Fruit fly (Drosophila melanogaster) whole organism, embryonic: ENCODE measurements around the gene Hacd1.

Experiments used
- ATbp ChIP-seq: fragments of 200-800 bp; sonication (Bioruptor generic); optimal IDR thresholded peaks from 2 replicates; lab custom pipeline; 2017; ENCODE audit warnings: missing biosample characterization, mild to moderate bottlenecking, missing genetic modification characterization, missing genetic modification reagents
- Aef1 ChIP-seq: fragments of 200-800 bp; sonication (Bioruptor generic); IDR thresholded peaks from 3 replicates; pipeline ENCODE4 v1.3.6; 2022; ENCODE audit warnings: missing biosample characterization, missing genetic modification characterization
- CG10267 ChIP-seq: fragments of 200-800 bp; sonication (Bioruptor generic); optimal IDR thresholded peaks from 2 replicates; lab custom pipeline; 2018; ENCODE audit warnings: missing biosample characterization, mild to moderate bottlenecking, missing genetic modification characterization, moderate library complexity
- CG10274 ChIP-seq: fragments of 200-800 bp; sonication (Bioruptor generic); optimal IDR thresholded peaks from 3 replicates; lab custom pipeline; 2017; ENCODE audit warnings: missing biosample characterization, mild to moderate bottlenecking, missing genetic modification characterization
- CG10366 ChIP-seq: fragments of 200-800 bp; sonication (Bioruptor generic); IDR thresholded peaks from 2 replicates; pipeline ENCODE4 v1.3.6; 2022; ENCODE audit warnings: missing biosample characterization, missing genetic modification characterization
- CG10565 ChIP-seq: fragments of 200-800 bp; sonication (Bioruptor generic); optimal IDR thresholded peaks from 3 replicates; lab custom pipeline; 2016; ENCODE audit warnings: missing biosample characterization, mild to moderate bottlenecking, missing genetic modification characterization
- CG10959 ChIP-seq: fragments of 200-800 bp; sonication (Bioruptor generic); IDR thresholded peaks from 2 replicates; pipeline ENCODE4 v1.3.6; 2022; ENCODE audit warnings: missing biosample characterization, missing genetic modification characterization
- CG11085 ChIP-seq: fragments of 200-800 bp; sonication (Bioruptor generic); IDR thresholded peaks from 2 replicates; pipeline ENCODE4 v1.3.6; 2022; ENCODE audit warnings: missing biosample characterization, missing genetic modification characterization
- CG13624 ChIP-seq: fragments of 200-800 bp; sonication (Bioruptor generic); optimal IDR thresholded peaks from 2 replicates; lab custom pipeline; 2016; ENCODE audit warnings: missing biosample characterization, missing genetic modification characterization
- CG14014 ChIP-seq: fragments of 200-800 bp; sonication (Bioruptor generic); IDR thresholded peaks from 2 replicates; pipeline ENCODE4 v1.3.6; 2022; ENCODE audit warnings: missing biosample characterization, missing genetic modification characterization
- CG15696 ChIP-seq: fragments of 200-800 bp; sonication (Bioruptor generic); optimal IDR thresholded peaks from 2 replicates; lab custom pipeline; 2019; ENCODE audit warnings: missing biosample characterization, mild to moderate bottlenecking, missing genetic modification characterization, moderate library complexity
- CG17359 ChIP-seq: fragments of 200-800 bp; sonication (Bioruptor generic); optimal IDR thresholded peaks from 3 replicates; lab custom pipeline; 2018; ENCODE audit warnings: missing biosample characterization, mild to moderate bottlenecking, missing genetic modification characterization, moderate library complexity
- CG18262 ChIP-seq: fragments of 200-800 bp; optimal IDR thresholded peaks from 3 replicates; lab custom pipeline; 2019; ENCODE audit warnings: missing biosample characterization, mild to moderate bottlenecking, missing genetic modification characterization, moderate library complexity
- CG18476 ChIP-seq: fragments of 200-800 bp; sonication (Bioruptor generic); optimal IDR thresholded peaks from 2 replicates; lab custom pipeline; 2016; ENCODE audit warnings: missing biosample characterization, mild to moderate bottlenecking, missing genetic modification characterization
- CG33213 ChIP-seq: fragments of 200-800 bp; sonication (Bioruptor generic); optimal IDR thresholded peaks from 3 replicates; lab custom pipeline; 2016; ENCODE audit warnings: missing biosample characterization, missing genetic modification characterization
- CG6175 ChIP-seq: fragments of 200-800 bp; sonication (Bioruptor generic); IDR thresholded peaks from 3 replicates; pipeline ENCODE4 v1.3.6; 2022; ENCODE audit warnings: missing biosample characterization, missing genetic modification characterization
- CG7556 ChIP-seq: fragments of 200-800 bp; sonication (Bioruptor generic); optimal IDR thresholded peaks from 2 replicates; lab custom pipeline; 2017; ENCODE audit warnings: missing biosample characterization, mild to moderate bottlenecking, missing genetic modification characterization
- CG7839 ChIP-seq: fragments of 200-800 bp; sonication (Bioruptor generic); optimal IDR thresholded peaks from 3 replicates; lab custom pipeline; 2018; ENCODE audit warnings: missing biosample characterization, mild to moderate bottlenecking, missing genetic modification characterization, moderate library complexity
- CG9609 ChIP-seq: fragments of 200-800 bp; sonication (Bioruptor generic); optimal IDR thresholded peaks from 3 replicates; lab custom pipeline; 2016; ENCODE audit warnings: missing biosample characterization, missing genetic modification characterization
- Ets65A ChIP-seq: fragments of 200-800 bp; sonication (Bioruptor generic); peaks from one replicate; lab custom pipeline; 2016; ENCODE audit warnings: missing biosample characterization, missing genetic modification characterization
- Gug ChIP-seq: fragments of 200-800 bp; sonication (Bioruptor generic); IDR thresholded peaks from 4 replicates; pipeline ENCODE4 v1.3.6; 2022; ENCODE audit warnings: missing biosample characterization, missing genetic modification characterization
- HLH3B ChIP-seq: fragments of 200-800 bp; sonication (Bioruptor generic); IDR thresholded peaks from 2 replicates; pipeline ENCODE4 v1.3.6; 2022; ENCODE audit warnings: missing biosample characterization, missing genetic modification characterization
- Med ChIP-seq: fragments of 200-800 bp; sonication (Bioruptor generic); peaks from one replicate; lab custom pipeline; 2016; ENCODE audit warnings: missing biosample characterization, missing genetic modification characterization, mild to moderate bottlenecking, inconsistent platforms, moderate library complexity
- NFAT ChIP-seq: fragments of 200-800 bp; sonication (Bioruptor generic); IDR thresholded peaks from 2 replicates; pipeline ENCODE4 v1.3.6; 2022; ENCODE audit warnings: missing biosample characterization, missing genetic modification characterization
- Scr ChIP-seq: fragments of 200-800 bp; sonication (Bioruptor generic); IDR thresholded peaks from 2 replicates; pipeline ENCODE4 v1.3.6; 2022; ENCODE audit warnings: missing biosample characterization, missing genetic modification characterization; ENCODE audit not compliant: partially characterized antibody
- Six4 ChIP-seq: fragments of 200-800 bp; sonication (Bioruptor generic); optimal IDR thresholded peaks from 2 replicates; lab custom pipeline; 2016; ENCODE audit warnings: missing biosample characterization, missing genetic modification characterization
- Trl ChIP-seq, 3 experiments: fragments of >200 bp in 2 of 3; fragments of 200-800 bp in 1 of 3; sonication (Bioruptor generic) in 1 of 3; optimal IDR thresholded peaks; 2 replicates in 1 of 3; 3 replicates in 2 of 3; lab custom pipeline; 2016 to 2017; ENCODE audit warnings: missing biosample characterization in 1 of 3, missing genetic modification characterization in 1 of 3
- Xrp1 ChIP-seq: fragments of 200-800 bp; sonication (Bioruptor generic); IDR thresholded peaks from 2 replicates; pipeline ENCODE4 v1.3.6; 2022; ENCODE audit warnings: missing biosample characterization, missing genetic modification characterization
- abd-A ChIP-seq: fragments of 200-800 bp; sonication (Bioruptor generic); optimal IDR thresholded peaks from 3 replicates; lab custom pipeline; 2019; ENCODE audit warnings: missing biosample characterization, mild to moderate bottlenecking, missing genetic modification characterization, moderate library complexity
- bab2 ChIP-seq: fragments of 200-800 bp; sonication (Bioruptor generic); optimal IDR thresholded peaks from 2 replicates; lab custom pipeline; 2016; ENCODE audit warnings: missing biosample characterization, missing genetic modification characterization
- caup ChIP-seq: fragments of 200-800 bp; sonication (Bioruptor generic); optimal IDR thresholded peaks from 3 replicates; lab custom pipeline; 2017; ENCODE audit warnings: missing biosample characterization, mild to moderate bottlenecking, missing genetic modification characterization, moderate library complexity; ENCODE audit not compliant: severe bottlenecking
- crol ChIP-seq: fragments of 200-800 bp; sonication (Bioruptor generic); IDR thresholded peaks from 2 replicates; pipeline ENCODE4 v1.3.6; 2022; ENCODE audit warnings: missing biosample characterization, missing genetic modification characterization
- dati ChIP-seq: fragments of 200-800 bp; sonication (Bioruptor generic); IDR thresholded peaks from 2 replicates; pipeline ENCODE4 v1.3.6; 2022; ENCODE audit warnings: missing biosample characterization, missing genetic modification characterization
- esg ChIP-seq: fragments of 200-800 bp; sonication (Bioruptor generic); conservative IDR thresholded peaks from 2 replicates; pipeline ENCODE4 v1.3.6; 2022; ENCODE audit warnings: missing biosample characterization, missing genetic modification characterization
- gem ChIP-seq: fragments of 200-800 bp; sonication (Bioruptor generic); optimal IDR thresholded peaks from 2 replicates; lab custom pipeline; 2019; ENCODE audit warnings: missing biosample characterization, mild to moderate bottlenecking, missing genetic modification characterization, moderate library complexity
- gfzf ChIP-seq: fragments of 200-800 bp; sonication (Bioruptor generic); optimal IDR thresholded peaks from 2 replicates; lab custom pipeline; 2016; ENCODE audit warnings: missing biosample characterization, mild to moderate bottlenecking, missing genetic modification characterization, moderate library complexity
- h ChIP-seq: fragments of >200 bp; optimal IDR thresholded peaks from 2 replicates; lab custom pipeline; 2017
- hth ChIP-seq: fragments of >200 bp; optimal IDR thresholded peaks from 2 replicates; lab custom pipeline; 2017; ENCODE audit warnings: inconsistent platforms
- ind ChIP-seq: fragments of 200-800 bp; sonication (Bioruptor generic); optimal IDR thresholded peaks from 3 replicates; lab custom pipeline; 2016; ENCODE audit warnings: missing biosample characterization, missing genetic modification characterization
- jing ChIP-seq: fragments of 200-800 bp; sonication (Bioruptor generic); optimal IDR thresholded peaks from 2 replicates; lab custom pipeline; 2018; ENCODE audit warnings: missing biosample characterization, mild to moderate bottlenecking, missing genetic modification characterization
- kah ChIP-seq: fragments of 200-800 bp; sonication (Bioruptor generic); optimal IDR thresholded peaks from 2 replicates; lab custom pipeline; 2018; ENCODE audit warnings: missing biosample characterization, mild to moderate bottlenecking, missing genetic modification characterization
- ken ChIP-seq: fragments of 200-800 bp; sonication (Bioruptor generic); IDR thresholded peaks from 3 replicates; pipeline ENCODE4 v1.3.6; 2022; ENCODE audit warnings: missing biosample characterization, missing genetic modification characterization
- lov ChIP-seq, 2 experiments: fragments of 200-800 bp in 1 of 2; fragments of >200 bp in 1 of 2; sonication (Bioruptor generic) in 1 of 2; IDR thresholded peaks in 1 of 2; optimal IDR thresholded peaks in 1 of 2; 2 replicates in 1 of 2; 3 replicates in 1 of 2; pipeline versions ENCODE4 v1.3.6 to Lab custom; 2017 to 2022; ENCODE audit warnings: missing biosample characterization in 1 of 2, missing genetic modification characterization in 1 of 2
- nmo ChIP-seq: fragments of 200-800 bp; sonication (Bioruptor generic); optimal IDR thresholded peaks from 2 replicates; lab custom pipeline; 2018; ENCODE audit warnings: missing biosample characterization, mild to moderate bottlenecking, missing genetic modification characterization, moderate library complexity
- pb ChIP-seq: fragments of 200-800 bp; sonication (Bioruptor generic); optimal IDR thresholded peaks from 3 replicates; lab custom pipeline; 2016; ENCODE audit warnings: missing biosample characterization, missing genetic modification characterization
- phol ChIP-seq: fragments of 200-800 bp; sonication (Bioruptor generic); optimal IDR thresholded peaks from 3 replicates; lab custom pipeline; 2018; ENCODE audit warnings: missing biosample characterization, mild to moderate bottlenecking, missing genetic modification characterization, moderate library complexity
- row ChIP-seq: fragments of 200-800 bp; sonication (Bioruptor generic); IDR thresholded peaks from 3 replicates; pipeline ENCODE4 v1.3.6; 2022; ENCODE audit warnings: missing biosample characterization, missing genetic modification characterization
- run ChIP-seq: fragments of 200-800 bp; sonication (Bioruptor generic); optimal IDR thresholded peaks from 3 replicates; lab custom pipeline; 2018; ENCODE audit warnings: missing biosample characterization, mild to moderate bottlenecking, missing genetic modification characterization
- unpg ChIP-seq: fragments of 200-800 bp; sonication (Bioruptor generic); optimal IDR thresholded peaks from 3 replicates; lab custom pipeline; 2018; ENCODE audit warnings: missing biosample characterization, mild to moderate bottlenecking, missing genetic modification characterization, moderate library complexity
- vvl ChIP-seq: fragments of 200-800 bp; sonication (Bioruptor generic); IDR thresholded peaks from 2 replicates; pipeline ENCODE4 v1.3.6; 2022; ENCODE audit warnings: missing biosample characterization, missing genetic modification characterization
- wor ChIP-seq: fragments of 200-800 bp; sonication (Bioruptor generic); IDR thresholded peaks from 2 replicates; pipeline ENCODE4 v1.3.6; 2022; ENCODE audit warnings: missing biosample characterization, missing genetic modification characterization
- zf30C ChIP-seq: fragments of 200-800 bp; sonication (Bioruptor generic); optimal IDR thresholded peaks from 3 replicates; lab custom pipeline; 2018; ENCODE audit warnings: missing biosample characterization, mild to moderate bottlenecking, missing genetic modification characterization

Hacd1 gene

dm6 chr2L:11980075-11980474 lies 22.0 kb downstream of the Hacd1 start (continued):
- TF ChIP-seq row (GFP tag; lab: Robert Waterston, UW) (peak; percentile 36; the same call in 1 of the 3 replicates), zf30C (GFP tag; lab: Kevin White, UChicago) (peak; percentile 15), pb (GFP tag; lab: Kevin White, UChicago) (no peak), Aef1 (GFP tag; lab: Robert Waterston, UW) (no peak), CG18476 (GFP tag; lab: Kevin White, UChicago) (no peak), gem (peak; percentile 62), jing (GFP tag; lab: Kevin White, UChicago) (no peak), CG10274 (GFP tag; lab: Kevin White, UChicago) (no peak), kah (GFP tag; lab: Kevin White, UChicago) (no peak), CG14014 (GFP tag; lab: Robert Waterston, UW) (no peak), unpg (peak; percentile 46), caup (no peak), CG15696 (no peak), Trl (optimal IDR thresholded peaks at IDR 0.05; lab: Kevin White, UChicago) (no peak), Trl (GFP tag; optimal IDR thresholded peaks at IDR 0.05; lab: Kevin White, UChicago) (no peak), Scr (GFP tag; lab: Robert Waterston, UW) (no peak), CG6175 (GFP tag; lab: Robert Waterston, UW) (0 out of 3 replicates have a peak, but pooled peaks have one; percentile 2), Ets65A (GFP tag; lab: Kevin White, UChicago) (no peak), CG10565 (GFP tag; lab: Kevin White, UChicago) (no peak), Xrp1 (peak; percentile 23; the same call in 1 of the 2 replicates), CG17359 (tag; lab: Kevin White, UChicago) (peak; percentile 13), run (tag; lab: Kevin White, UChicago) (no peak), CG7556 (GFP tag; lab: Kevin White, UChicago) (peak; percentile 4), CG10959 (no peak), bab2 (GFP tag; lab: Kevin White, UChicago) (no peak), ind (GFP tag; lab: Kevin White, UChicago) (no peak), lov (optimal IDR thresholded peaks at IDR 0.05; lab: Kevin White, UChicago) (no peak), lov (GFP tag; IDR thresholded peaks at IDR 0.05; lab: Robert Waterston, UW) (no peak), phol (peak; percentile 28), crol (GFP tag; lab: Robert Waterston, UW) (no peak), CG18262 (tag; lab: Kevin White, UChicago) (peak; percentile 20), CG11085 (GFP tag; lab: Robert Waterston, UW) (no peak), CG10366 (no peak), CG7839 (tag; lab: Kevin White, UChicago) (peak; percentile 11), gfzf (GFP tag; lab: Kevin White, UChicago) (no peak), nmo (GFP tag; lab: Kevin White, UChicago) (peak; percentile 28), dati (GFP tag; lab: Robert Waterston, UW) (no peak), CG10267 (tag; lab: Kevin White, UChicago) (no peak), esg (GFP tag; lab: Robert Waterston, UW) (no peak), hth (lab: Kevin White, UChicago) (no peak), Gug (GFP tag; lab: Robert Waterston, UW) (no peak), Six4 (GFP tag; lab: Kevin White, UChicago) (no peak), CG13624 (GFP tag; lab: Kevin White, UChicago) (no peak), HLH3B (GFP tag; lab: Robert Waterston, UW) (no peak), ATbp (no peak), abd-A (no peak), wor (GFP tag; lab: Robert Waterston, UW) (no peak), CG33213 (no peak), NFAT (GFP tag; lab: Robert Waterston, UW) (no peak), h (no peak), Med (GFP tag; lab: Kevin White, UChicago) (peak; percentile 52), vvl (GFP tag; lab: Robert Waterston, UW) (no peak), ken (GFP tag; lab: Robert Waterston, UW) (no peak), CG9609 (GFP tag; lab: Kevin White, UChicago) (no peak)
